Fruit fly (Drosophila melanogaster) Kc167 (cell line): ENCODE measurements around the gene gig.

Source experiments
- Myc ChIP-seq: fragments of >200 bp; optimal IDR thresholded peaks from 2 replicates; lab custom pipeline; 2017; ENCODE audit warnings: missing external identifiers
- Sin3A ChIP-seq: fragments of >200 bp; optimal IDR thresholded peaks from 2 replicates; lab custom pipeline; 2018; ENCODE audit warnings: missing external identifiers
- h ChIP-seq: fragments of >200 bp; optimal IDR thresholded peaks from 3 replicates; lab custom pipeline; 2018; ENCODE audit warnings: missing external identifiers
- insv ChIP-seq: fragments of >200 bp; optimal IDR thresholded peaks from 3 replicates; lab custom pipeline; 2018; ENCODE audit warnings: missing external identifiers
- psq ChIP-seq: fragments of >200 bp; optimal IDR thresholded peaks from 2 replicates; lab custom pipeline; 2017; ENCODE audit warnings: missing external identifiers
- ttk ChIP-seq: sonication (Bioruptor generic); optimal IDR thresholded peaks from 2 replicates; lab custom pipeline; 2017; ENCODE audit warnings: missing external identifiers

Gene gig

DNA sequence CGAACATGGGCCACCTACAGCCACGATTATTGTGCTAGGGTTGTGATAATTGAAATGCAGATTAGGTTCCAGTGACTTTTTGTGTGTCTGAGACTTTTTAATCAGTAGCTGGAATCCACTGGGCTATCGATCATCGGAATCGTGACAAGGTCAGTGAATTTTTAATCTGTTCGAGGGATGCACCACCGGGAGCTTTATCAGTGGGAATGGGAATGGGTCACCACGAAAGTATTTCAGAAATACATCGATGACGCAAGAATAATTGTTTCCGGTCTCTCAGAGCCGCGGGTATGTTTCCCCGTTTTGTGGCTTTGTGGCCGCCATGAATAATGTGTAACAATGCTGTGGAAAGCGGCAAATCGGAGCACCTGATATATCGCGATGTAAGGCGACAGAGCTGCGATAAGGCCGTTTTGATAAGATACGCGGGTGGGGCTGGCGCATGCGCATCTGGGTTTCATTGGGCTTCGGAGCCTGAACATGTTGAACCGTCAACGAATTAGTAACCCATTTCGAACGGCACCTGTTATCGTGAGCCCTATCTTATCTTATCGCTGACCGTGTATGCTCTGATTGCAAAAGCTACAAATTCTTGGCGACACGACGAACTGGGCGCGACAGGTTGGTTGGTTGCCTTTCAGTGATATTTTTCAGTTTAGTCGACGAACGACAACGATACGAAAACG, 59.0 kb downstream of the gig start, which contains the start of gene Ssk:
TSS of gene Ssk (plus strand) at position 638 of the 686 bp plus-strand sequence.
- TF ChIP-seq h: no peak
- TF ChIP-seq Sin3A: no peak
- no peak for TF ChIP-seq Myc
- no peak for TF ChIP-seq ttk (lab: Kevin White, UChicago)
- no peak for TF ChIP-seq insv (lab: Kevin White, UChicago)
- TF ChIP-seq psq (lab: Kevin White, UChicago): no peak
